Worm (Caenorhabditis elegans) whole organism, L2 larva: Measurements from ENCODE around the gene K10G9.2.

Source experiments
- C34F6.9 ChIP-seq: fragments of 150-350 bp; optimal IDR thresholded peaks from 2 replicates; lab custom pipeline; 2014; ENCODE audit warnings: missing biosample characterization, missing genetic modification characterization
- F13H6.1 ChIP-seq: sonication (generic microtip); optimal IDR thresholded peaks from 2 replicates; lab custom pipeline; 2016; ENCODE audit warnings: missing genetic modification characterization, missing compliant biosample characterization
- R02D3.7 ChIP-seq: fragments of 150-350 bp; optimal IDR thresholded peaks from 2 replicates; lab custom pipeline; 2014; ENCODE audit warnings: missing biosample characterization, missing genetic modification characterization
- Y55F3AM.14 ChIP-seq: fragments of 200-800 bp; sonication (Bioruptor generic); optimal IDR thresholded peaks from 2 replicates; lab custom pipeline; 2018; ENCODE audit warnings: mild to moderate bottlenecking, missing genetic modification characterization, missing compliant biosample characterization
- ZK546.5 ChIP-seq: sonication (generic microtip); optimal IDR thresholded peaks from 2 replicates; lab custom pipeline; 2017; ENCODE audit warnings: missing biosample characterization, missing genetic modification characterization
- alr-1 ChIP-seq: fragments of 150-350 bp; optimal IDR thresholded peaks from 2 replicates; lab custom pipeline; 2014; ENCODE audit warnings: missing biosample characterization, missing genetic modification characterization
- aly-2 ChIP-seq: fragments of 150-350 bp; optimal IDR thresholded peaks from 2 replicates; lab custom pipeline; 2014; ENCODE audit warnings: missing biosample characterization, missing genetic modification characterization
- ama-1 ChIP-seq: fragments of 150-350 bp; optimal IDR thresholded peaks from 2 replicates; lab custom pipeline; 2018; ENCODE audit warnings: inconsistent platforms
- blmp-1 ChIP-seq: sonication (generic microtip); optimal IDR thresholded peaks from 2 replicates; lab custom pipeline; 2017; ENCODE audit warnings: missing genetic modification characterization, mild to moderate bottlenecking, missing compliant biosample characterization, antibody characterized with exemption, moderate library complexity; ENCODE audit not compliant: insufficient read depth
- ceh-16 ChIP-seq: fragments of 150-350 bp; optimal IDR thresholded peaks from 2 replicates; lab custom pipeline; 2014; ENCODE audit warnings: missing biosample characterization, missing genetic modification characterization
- ceh-82 ChIP-seq: fragments of 150-350 bp; optimal IDR thresholded peaks from 2 replicates; lab custom pipeline; 2014; ENCODE audit warnings: missing biosample characterization, missing genetic modification characterization
- crh-2 ChIP-seq: sonication (generic microtip); optimal IDR thresholded peaks from 2 replicates; lab custom pipeline; 2017; ENCODE audit warnings: missing biosample characterization, missing genetic modification characterization
- dmd-4 ChIP-seq: sonication (generic microtip); optimal IDR thresholded peaks from 2 replicates; lab custom pipeline; 2017; ENCODE audit warnings: missing biosample characterization, missing genetic modification characterization
- egl-27 ChIP-seq: sonication (generic microtip); optimal IDR thresholded peaks from 3 replicates; lab custom pipeline; 2017; ENCODE audit warnings: missing biosample characterization, missing genetic modification reagents, missing genetic modification characterization
- elt-1 ChIP-seq: fragments of 150-350 bp; optimal IDR thresholded peaks from 2 replicates; lab custom pipeline; 2014; ENCODE audit warnings: missing biosample characterization, missing genetic modification characterization
- elt-3 ChIP-seq: sonication (generic microtip); optimal IDR thresholded peaks from 2 replicates; lab custom pipeline; 2017; ENCODE audit warnings: missing biosample characterization, missing genetic modification characterization
- fos-1 ChIP-seq: fragments of 150-350 bp; optimal IDR thresholded peaks from 2 replicates; lab custom pipeline; 2014; ENCODE audit warnings: missing biosample characterization, missing genetic modification characterization
- gmeb-1 ChIP-seq: fragments of 150-350 bp; optimal IDR thresholded peaks from 2 replicates; lab custom pipeline; 2014; ENCODE audit warnings: missing biosample characterization, missing genetic modification characterization
- lin-11 ChIP-seq: fragments of 150-350 bp; sonication (generic microtip); optimal IDR thresholded peaks from 2 replicates; lab custom pipeline; 2014; ENCODE audit warnings: missing biosample characterization, missing genetic modification characterization, inconsistent platforms, mixed read lengths
- lin-13 ChIP-seq: fragments of 150-350 bp; optimal IDR thresholded peaks from 2 replicates; lab custom pipeline; 2014; ENCODE audit warnings: missing biosample characterization, missing genetic modification reagents, missing genetic modification characterization
- lin-39 ChIP-seq: fragments of 150-350 bp; optimal IDR thresholded peaks from 2 replicates; lab custom pipeline; 2014; ENCODE audit warnings: missing biosample characterization, missing genetic modification reagents, missing genetic modification characterization
- lsy-2 ChIP-seq, 2 experiments: fragments of 150-350 bp in 1 of 2; sonication (generic microtip) in 1 of 2; optimal IDR thresholded peaks; 2 replicates each; lab custom pipeline; 2014 to 2017; ENCODE audit warnings: missing biosample characterization in 2 of 2, missing genetic modification characterization in 2 of 2
- mab-5 ChIP-seq: fragments of 150-350 bp; optimal IDR thresholded peaks from 2 replicates; lab custom pipeline; 2014; ENCODE audit warnings: missing biosample characterization, missing genetic modification characterization
- mbf-1 ChIP-seq: sonication (generic microtip); optimal IDR thresholded peaks from 2 replicates; lab custom pipeline; 2017; ENCODE audit warnings: missing biosample characterization, missing genetic modification characterization
- mdl-1 ChIP-seq, 2 experiments: fragments of 150-350 bp in 1 of 2; sonication (generic microtip) in 1 of 2; optimal IDR thresholded peaks; 2 replicates each; lab custom pipeline; 2017; ENCODE audit warnings: missing biosample characterization in 2 of 2, missing genetic modification characterization in 2 of 2
- nhr-10 ChIP-seq: sonication (generic microtip); optimal IDR thresholded peaks from 2 replicates; lab custom pipeline; 2017; ENCODE audit warnings: missing biosample characterization, missing genetic modification characterization
- nhr-11 ChIP-seq: fragments of 150-350 bp; optimal IDR thresholded peaks from 2 replicates; lab custom pipeline; 2014; ENCODE audit warnings: missing biosample characterization, missing genetic modification characterization
- nhr-12 ChIP-seq: fragments of 150-350 bp; optimal IDR thresholded peaks from 2 replicates; lab custom pipeline; 2014; ENCODE audit warnings: missing biosample characterization, missing genetic modification characterization
- nhr-129 ChIP-seq: fragments of 150-350 bp; optimal IDR thresholded peaks from 2 replicates; lab custom pipeline; 2014; ENCODE audit warnings: missing biosample characterization, missing genetic modification characterization
- nhr-21 ChIP-seq: fragments of 150-350 bp; optimal IDR thresholded peaks from 2 replicates; lab custom pipeline; 2014; ENCODE audit warnings: missing biosample characterization, missing genetic modification characterization
- nhr-23 ChIP-seq: fragments of 150-350 bp; optimal IDR thresholded peaks from 2 replicates; lab custom pipeline; 2014; ENCODE audit warnings: missing biosample characterization, missing genetic modification reagents, missing genetic modification characterization
- nhr-237 ChIP-seq: fragments of 150-350 bp; optimal IDR thresholded peaks from 2 replicates; lab custom pipeline; 2014; ENCODE audit warnings: missing biosample characterization, missing genetic modification characterization
- nhr-25 ChIP-seq: fragments of 150-350 bp; sonication (generic microtip); optimal IDR thresholded peaks from 3 replicates; lab custom pipeline; 2014; ENCODE audit warnings: missing biosample characterization, missing genetic modification characterization
- nhr-6 ChIP-seq: fragments of 150-350 bp; optimal IDR thresholded peaks from 2 replicates; lab custom pipeline; 2014; ENCODE audit warnings: missing biosample characterization, missing genetic modification characterization
- nhr-77 ChIP-seq: fragments of 150-350 bp; optimal IDR thresholded peaks from 2 replicates; lab custom pipeline; 2014; ENCODE audit warnings: missing biosample characterization, missing genetic modification characterization
- peb-1 ChIP-seq: fragments of 150-350 bp; optimal IDR thresholded peaks from 2 replicates; lab custom pipeline; 2014; ENCODE audit warnings: missing biosample characterization, missing genetic modification characterization
- sem-4 ChIP-seq: fragments of 150-350 bp; optimal IDR thresholded peaks from 2 replicates; lab custom pipeline; 2014; ENCODE audit warnings: missing biosample characterization, missing genetic modification reagents, missing genetic modification characterization
- skn-1 ChIP-seq: sonication (generic microtip); optimal IDR thresholded peaks from 2 replicates; lab custom pipeline; 2017; ENCODE audit warnings: missing biosample characterization, missing genetic modification characterization
- sma-3 ChIP-seq: sonication (generic microtip); optimal IDR thresholded peaks from 2 replicates; lab custom pipeline; 2016; ENCODE audit warnings: missing genetic modification reagents, missing genetic modification characterization, missing compliant biosample characterization
- sma-9 ChIP-seq, 2 experiments: fragments of 150-350 bp in 1 of 2; sonication (generic microtip) in 1 of 2; optimal IDR thresholded peaks; 2 replicates each; lab custom pipeline; 2014 to 2016; ENCODE audit warnings: missing genetic modification characterization in 2 of 2, mild to moderate bottlenecking in 1 of 2, missing biosample characterization in 1 of 2, missing compliant biosample characterization in 1 of 2, missing genetic modification reagents in 1 of 2, moderate library complexity in 1 of 2
- snpc-4 ChIP-seq: fragments of 150-350 bp; optimal IDR thresholded peaks from 2 replicates; lab custom pipeline; 2014; ENCODE audit warnings: missing biosample characterization, missing genetic modification characterization
- unc-39 ChIP-seq: fragments of 150-350 bp; optimal IDR thresholded peaks from 2 replicates; lab custom pipeline; 2014; ENCODE audit warnings: missing biosample characterization, missing genetic modification characterization
- unc-55 ChIP-seq: fragments of 150-350 bp; sonication (generic microtip); optimal IDR thresholded peaks from 3 replicates; lab custom pipeline; 2014; ENCODE audit warnings: missing biosample characterization, missing genetic modification reagents, missing genetic modification characterization
- unc-62 ChIP-seq: fragments of 150-350 bp; optimal IDR thresholded peaks from 2 replicates; lab custom pipeline; 2014; ENCODE audit warnings: missing biosample characterization, missing genetic modification reagents, missing genetic modification characterization
- zag-1 ChIP-seq: fragments of 150-350 bp; optimal IDR thresholded peaks from 2 replicates; lab custom pipeline; 2014; ENCODE audit warnings: missing biosample characterization, missing genetic modification characterization
- ztf-1 ChIP-seq: fragments of 200-800 bp; sonication (Bioruptor generic); conservative IDR thresholded peaks from 2 replicates; pipeline ENCODE4 v1.3.6; 2022; ENCODE audit warnings: missing genetic modification characterization, missing compliant biosample characterization
- ztf-11 ChIP-seq: sonication (generic microtip); optimal IDR thresholded peaks from 2 replicates; lab custom pipeline; 2017; ENCODE audit warnings: missing biosample characterization, missing genetic modification characterization
- ztf-4 ChIP-seq: fragments of 150-350 bp; optimal IDR thresholded peaks from 2 replicates; lab custom pipeline; 2014; ENCODE audit warnings: missing biosample characterization, missing genetic modification characterization

K10G9.2 gene

DNA sequence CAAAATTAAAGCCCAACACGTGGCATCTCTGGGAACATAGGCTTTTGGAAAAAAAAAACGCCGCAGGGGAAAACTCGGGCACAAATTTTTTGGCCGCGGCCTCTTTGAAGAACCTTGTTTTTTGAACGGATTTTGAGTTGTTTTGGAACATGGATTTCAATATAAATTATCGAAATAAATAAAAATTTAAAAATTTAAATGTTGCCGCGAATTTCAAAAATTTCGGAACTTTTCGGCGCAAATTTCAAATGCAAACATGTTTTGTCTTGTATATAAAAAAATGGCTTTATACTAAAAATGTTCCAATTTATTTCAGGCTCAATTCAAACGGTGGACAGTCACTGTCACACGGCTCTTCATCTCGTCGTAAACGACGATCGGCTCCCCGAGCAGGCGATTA, 41.7 kb upstream of the K10G9.2 start:
- TF ChIP-seq skn-1: no peak
- TF ChIP-seq nhr-23 (tag; lab: Kevin White, UChicago): no peak
- TF ChIP-seq nhr-6 (tag; lab: Kevin White, UChicago): no peak
- TF ChIP-seq unc-62 (GFP tag; lab: Kevin White, UChicago): no peak

DNA sequence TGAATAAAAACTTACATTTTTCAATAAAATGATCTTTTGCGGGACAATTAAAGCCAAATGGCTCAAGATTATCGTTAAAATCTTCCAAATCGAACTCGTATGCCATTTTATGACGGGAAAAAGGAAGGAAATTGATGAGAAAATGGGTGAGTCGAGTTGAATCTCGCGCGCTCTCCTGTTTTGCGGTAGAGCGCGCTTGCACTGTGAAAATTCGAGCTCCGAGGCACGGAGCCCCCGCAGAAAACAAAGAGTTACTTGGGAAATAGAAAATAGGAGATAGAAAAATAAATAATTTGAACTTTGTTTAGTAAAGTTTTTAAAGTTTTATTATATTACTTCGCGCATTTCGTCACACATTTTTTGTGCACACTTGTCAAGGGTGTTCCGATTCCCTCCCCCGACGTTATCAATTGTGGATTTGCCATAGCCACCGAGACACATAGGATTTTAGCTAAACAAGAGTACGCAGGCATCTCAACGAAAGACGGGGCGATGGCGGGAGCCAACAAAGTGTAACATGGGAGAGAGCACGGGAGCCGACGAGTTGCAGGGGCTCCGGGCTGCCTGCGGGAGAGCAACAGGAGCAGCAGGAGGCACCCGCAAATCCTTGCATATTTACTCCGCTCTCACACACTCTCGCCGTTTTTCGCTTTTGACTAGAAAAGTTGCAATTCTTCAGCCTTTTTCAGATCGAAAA, 37.1 kb upstream of the K10G9.2 start, which contains the start of the genes div-1 and cor-1:
div-1 (minus strand) TSS at position 119 of the 697 bp plus-strand sequence.
cor-1 (plus strand) TSS at position 671 of the 697 bp plus-strand sequence.
- TF ChIP-seq egl-27 (tag; lab: Kevin White, UChicago): no peak
- TF ChIP-seq nhr-12 (tag; lab: Kevin White, UChicago): no peak
- peak; percentile 10 for TF ChIP-seq sma-3
- no peak for TF ChIP-seq nhr-25 (tag; lab: Kevin White, UChicago)
- TF ChIP-seq alr-1 (tag; lab: Kevin White, UChicago): no peak
- TF ChIP-seq ama-1 (lab: Kevin White, UChicago): no peak
- TF ChIP-seq elt-1: no peak
- TF ChIP-seq mbf-1 (tag; lab: Kevin White, UChicago): no peak
- TF ChIP-seq Y55F3AM.14 (GFP tag; lab: Kevin White, UChicago): no peak
- no peak for TF ChIP-seq elt-3 (tag; lab: Kevin White, UChicago)
- TF ChIP-seq nhr-77 (tag; lab: Kevin White, UChicago): no peak
- no peak for TF ChIP-seq ceh-82 (tag; lab: Kevin White, UChicago)
- TF ChIP-seq ztf-11 (tag; lab: Kevin White, UChicago): no peak
- no peak for TF ChIP-seq fos-1
- no peak for TF ChIP-seq blmp-1 (tag; lab: Kevin White, UChicago)
- no peak for TF ChIP-seq lin-11 (tag; lab: Kevin White, UChicago)
- TF ChIP-seq zag-1 (tag; lab: Kevin White, UChicago): no peak
- no peak for TF ChIP-seq sma-9 (GFP tag; optimal IDR thresholded peaks at IDR 0.05; lab: Kevin White, UChicago)
- TF ChIP-seq sma-9 (tag; optimal IDR thresholded peaks at IDR 0.05; lab: Kevin White, UChicago): no peak
- no peak for TF ChIP-seq sem-4 (tag; lab: Kevin White, UChicago)
- TF ChIP-seq aly-2 (tag; lab: Kevin White, UChicago): no peak
- TF ChIP-seq gmeb-1 (tag; lab: Kevin White, UChicago): peak; percentile 86
- no peak for TF ChIP-seq unc-39 (tag; lab: Kevin White, UChicago)
- TF ChIP-seq unc-62 (GFP tag; lab: Kevin White, UChicago): no peak
- TF ChIP-seq unc-55 (GFP tag; lab: Kevin White, UChicago): peak; percentile 56
- no peak for TF ChIP-seq mab-5
- TF ChIP-seq ceh-16: no peak
- TF ChIP-seq nhr-237: no peak
- TF ChIP-seq ztf-1: no peak
- TF ChIP-seq R02D3.7: no peak
- TF ChIP-seq snpc-4: no peak
- TF ChIP-seq lin-13 (GFP tag; lab: Kevin White, UChicago): peak; percentile 16
- TF ChIP-seq ztf-4 (tag; lab: Kevin White, UChicago): no peak
- no peak for TF ChIP-seq dmd-4 (tag; lab: Kevin White, UChicago)
- peak in 1 of 2 experiments; percentile 60 for TF ChIP-seq lsy-2 (tag; optimal IDR thresholded peaks at IDR 0.05; lab: Kevin White, UChicago)
- TF ChIP-seq ZK546.5 (tag; lab: Kevin White, UChicago): no peak
- TF ChIP-seq mdl-1 (tag; optimal IDR thresholded peaks at IDR 0.05; lab: Kevin White, UChicago): no peak
- peak; percentile 37 for TF ChIP-seq crh-2 (tag; lab: Kevin White, UChicago)
- TF ChIP-seq peb-1 (tag; lab: Kevin White, UChicago): no peak
- TF ChIP-seq nhr-11: no peak
- TF ChIP-seq nhr-21 (tag; lab: Kevin White, UChicago): no peak
- TF ChIP-seq nhr-129: peak; percentile 15
- no peak for TF ChIP-seq skn-1
- TF ChIP-seq C34F6.9: peak; percentile 38
- TF ChIP-seq nhr-10: no peak
- no peak for TF ChIP-seq nhr-6 (tag; lab: Kevin White, UChicago)
- no peak for TF ChIP-seq lin-39 (tag; lab: Kevin White, UChicago)
- peak; percentile 5 for TF ChIP-seq F13H6.1 (tag; lab: Kevin White, UChicago)
- no peak for TF ChIP-seq nhr-23 (tag; lab: Kevin White, UChicago)
